Worm (Caenorhabditis elegans) whole organism, mixed stage, embryonic: ENCODE data around the gene mrps-35.

Experiments used
- elt-3 ChIP-seq: fragments of 150-350 bp; optimal IDR thresholded peaks from 2 replicates; lab custom pipeline; 2014; ENCODE audit warnings: missing biosample characterization, missing genetic modification characterization
- hlh-1 ChIP-seq: fragments of 150-350 bp; optimal IDR thresholded peaks from 2 replicates; lab custom pipeline; 2014; ENCODE audit warnings: missing biosample characterization, missing genetic modification reagents, missing genetic modification characterization
- lsy-2 ChIP-seq: fragments of 150-350 bp; optimal IDR thresholded peaks from 2 replicates; lab custom pipeline; 2014; ENCODE audit warnings: missing biosample characterization, missing genetic modification characterization
- mep-1 ChIP-seq: fragments of 150-350 bp; optimal IDR thresholded peaks from 2 replicates; lab custom pipeline; 2017; ENCODE audit warnings: missing biosample characterization, missing genetic modification reagents, missing genetic modification characterization, inconsistent platforms
- unc-39 ChIP-seq: fragments of 150-350 bp; optimal IDR thresholded peaks from 2 replicates; lab custom pipeline; 2014; ENCODE audit warnings: missing biosample characterization, missing genetic modification characterization
- unc-62 ChIP-seq: fragments of 150-350 bp; optimal IDR thresholded peaks from 2 replicates; lab custom pipeline; 2014; ENCODE audit warnings: missing biosample characterization, missing genetic modification reagents, missing genetic modification characterization
- ztf-11 ChIP-seq: fragments of 150-350 bp; optimal IDR thresholded peaks from 2 replicates; lab custom pipeline; 2014; ENCODE audit warnings: missing biosample characterization, missing genetic modification characterization

DNA sequence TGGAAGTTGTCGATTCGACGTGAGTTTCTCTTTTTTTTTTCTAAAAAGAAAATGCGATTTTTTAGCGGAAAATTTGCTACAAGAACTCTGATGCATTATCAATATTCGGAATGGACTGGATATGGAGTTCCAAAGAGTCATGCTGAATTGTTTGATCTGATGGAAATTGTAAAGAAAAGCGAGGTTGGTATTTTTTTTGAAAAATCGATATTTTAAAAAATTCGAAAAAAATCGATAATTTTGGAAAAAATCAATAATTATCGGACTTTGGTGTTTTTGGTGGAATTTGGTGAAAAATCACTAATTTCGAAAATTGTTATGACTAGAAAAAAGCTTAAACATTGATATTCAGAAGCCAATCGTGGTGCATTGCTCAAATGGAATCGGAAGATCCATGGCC is 38.1 kb downstream of the mrps-35 start:
- TF ChIP-seq unc-39 (no peak), hlh-1 (tag; lab: Kevin White, UChicago) (no peak), lsy-2 (no peak), unc-62 (no peak), elt-3 (tag; lab: Kevin White, UChicago) (no peak), mep-1 (no peak), ztf-11 (tag; lab: Kevin White, UChicago) (no peak)
